Fruit fly (Drosophila melanogaster): Measurements from ENCODE around the gene CG46306.

Gene CG46306

dm6 chrX:16815168-16815567 is 20.2 kb downstream of the CG46306 start (continued):
- TF ChIP-seq CG10979 (tag; optimal IDR thresholded peaks at IDR 0.05) (peak; percentile 22), CG12942 (GFP tag; optimal IDR thresholded peaks at IDR 0.05) (no peak), CG18262 (tag; optimal IDR thresholded peaks at IDR 0.05) (peak; percentile 39), CG14441 (GFP tag; IDR thresholded peaks at IDR 0.05) (peak; percentile 35; the same call in 1 of the 2 replicates), knrl (GFP tag; IDR thresholded peaks at IDR 0.05; ENCODE audit: partially characterized antibody) (no peak), onecut (GFP tag; IDR thresholded peaks at IDR 0.05) (no peak), Lpt (GFP tag; optimal IDR thresholded peaks at IDR 0.05) (no peak), danr (GFP tag; IDR thresholded peaks at IDR 0.05) (0 out of 2 replicates have a peak, but pooled peaks have one; percentile 25), Eip74EF (GFP tag; optimal IDR thresholded peaks at IDR 0.05) (peak in 1 of 2 experiments; percentile 26), HLH3B (GFP tag; IDR thresholded peaks at IDR 0.05) (0 out of 2 replicates have a peak, but pooled peaks have one; percentile 28), Ptx1 (GFP tag; IDR thresholded peaks at IDR 0.05) (peak; percentile 37), Ada2b (GFP tag; IDR thresholded peaks at IDR 0.05) (0 out of 2 replicates have a peak, but pooled peaks have one; percentile 32), gem (tag; optimal IDR thresholded peaks at IDR 0.05) (peak; percentile 36), Ssrp (tag; optimal IDR thresholded peaks at IDR 0.05) (no peak), da (GFP tag; optimal IDR thresholded peaks at IDR 0.05) (no peak), grau (tag; optimal IDR thresholded peaks at IDR 0.05) (peak; percentile 13), Med (GFP tag) (no peak), CG2712 (tag; optimal IDR thresholded peaks at IDR 0.05) (peak; percentile 13), Rfx (GFP tag; IDR thresholded peaks at IDR 0.05) (0 out of 2 replicates have a peak, but pooled peaks have one; percentile 9), zfh1 (GFP tag; IDR thresholded peaks at IDR 0.05) (0 out of 3 replicates have a peak, but pooled peaks have one; percentile 13), Chrac-16 (GFP tag; optimal IDR thresholded peaks at IDR 0.05) (no peak), CG17612 (GFP tag; IDR thresholded peaks at IDR 0.05) (no peak), crol (GFP tag; IDR thresholded peaks at IDR 0.05) (no peak), nmo (GFP tag; optimal IDR thresholded peaks at IDR 0.05) (peak; percentile 28)

dm6 chrX:16814351-16814750 is 21.0 kb downstream of the CG46306 start:
- TF ChIP-seq grau (tag; optimal IDR thresholded peaks at IDR 0.05) (peak; percentile 31), Vsx1 (GFP tag; optimal IDR thresholded peaks at IDR 0.05) (no peak), CG15269 (tag; optimal IDR thresholded peaks at IDR 0.05) (peak; percentile 8), CG17361 (GFP tag; IDR thresholded peaks at IDR 0.05) (0 out of 3 replicates have a peak, but pooled peaks have one; percentile 9), CG14965 (GFP tag; optimal IDR thresholded peaks at IDR 0.05; ENCODE audit: borderline replicate concordance) (no peak), CG14441 (GFP tag; IDR thresholded peaks at IDR 0.05) (peak; percentile 32; the same call in 1 of the 2 replicates), Adf1 (GFP tag; IDR thresholded peaks at IDR 0.05) (no peak), sr (GFP tag; IDR thresholded peaks at IDR 0.05) (no peak), CG18476 (GFP tag; optimal IDR thresholded peaks at IDR 0.05) (no peak), prd (optimal IDR thresholded peaks at IDR 0.05) (no peak), prd (GFP tag; IDR thresholded peaks at IDR 0.05) (0 out of 3 replicates have a peak, but pooled peaks have one; percentile 12), HLH3B (GFP tag; IDR thresholded peaks at IDR 0.05) (0 out of 2 replicates have a peak, but pooled peaks have one; percentile 12), sens (GFP tag) (peak; percentile 76), gem (tag; optimal IDR thresholded peaks at IDR 0.05) (peak; percentile 15), CG1603 (tag; optimal IDR thresholded peaks at IDR 0.05) (peak; percentile 10), CG30403 (GFP tag; optimal IDR thresholded peaks at IDR 0.05) (peak; percentile 3), CG13123 (GFP tag; optimal IDR thresholded peaks at IDR 0.05) (no peak), Drgx (GFP tag; IDR thresholded peaks at IDR 0.05) (peak; percentile 21; the same call in 1 of the 2 replicates), CG12391 (tag; optimal IDR thresholded peaks at IDR 0.05) (no peak), pum (GFP tag; optimal IDR thresholded peaks at IDR 0.05) (no peak), CG13894 (tag; optimal IDR thresholded peaks at IDR 0.05) (no peak), Mrtf (GFP tag; IDR thresholded peaks at IDR 0.05) (no peak), CG11504 (tag; optimal IDR thresholded peaks at IDR 0.05) (peak; percentile 37), Mad (GFP tag; optimal IDR thresholded peaks at IDR 0.05) (no peak), Med (GFP tag) (peak; percentile 36), CG2678 (tag; optimal IDR thresholded peaks at IDR 0.05) (peak; percentile 4), bcd (GFP tag; optimal IDR thresholded peaks at IDR 0.05) (peak; percentile 2), Side (GFP tag; optimal IDR thresholded peaks at IDR 0.05) (no peak), CG10543 (GFP tag; optimal IDR thresholded peaks at IDR 0.05) (no peak), dysf (GFP tag; IDR thresholded peaks at IDR 0.05) (0 out of 3 replicates have a peak, but pooled peaks have one; percentile 30), phol (tag; optimal IDR thresholded peaks at IDR 0.05) (peak; percentile 9)

Measured in whole organism, embryonic.